Fruit fly (Drosophila melanogaster) whole organism, prepupa: Measurements from ENCODE around the gene Drs.

Experiments
- CG10631 ChIP-seq: fragments of 200-800 bp; sonication (Bioruptor generic); optimal IDR thresholded peaks from 2 replicates; lab custom pipeline; 2016; ENCODE audit warnings: missing biosample characterization, missing genetic modification characterization
- CG11762 ChIP-seq: fragments of 200-800 bp; sonication (Bioruptor generic); optimal IDR thresholded peaks from 3 replicates; lab custom pipeline; 2016; ENCODE audit warnings: missing biosample characterization, missing genetic modification characterization; ENCODE audit not compliant: insufficient read depth
- CG11902 ChIP-seq: fragments of 200-800 bp; sonication (Bioruptor generic); optimal IDR thresholded peaks from 3 replicates; lab custom pipeline; 2016; ENCODE audit warnings: missing biosample characterization, missing genetic modification characterization
- CG15336 ChIP-seq: fragments of 200-800 bp; sonication (Bioruptor generic); IDR thresholded peaks from 2 replicates; pipeline ENCODE4 v1.3.6; 2022; ENCODE audit warnings: missing biosample characterization, missing genetic modification characterization
- CG1621 ChIP-seq: fragments of 200-800 bp; sonication (Bioruptor generic); optimal IDR thresholded peaks from 3 replicates; lab custom pipeline; 2018; ENCODE audit warnings: missing biosample characterization, mild to moderate bottlenecking, missing genetic modification characterization
- CG16779 ChIP-seq: fragments of 200-800 bp; sonication (Bioruptor generic); optimal IDR thresholded peaks from 3 replicates; lab custom pipeline; 2017; ENCODE audit warnings: missing biosample characterization, mild to moderate bottlenecking, missing genetic modification characterization
- CG3032 ChIP-seq: fragments of 200-800 bp; optimal IDR thresholded peaks from 2 replicates; lab custom pipeline; 2019; ENCODE audit warnings: missing biosample characterization, mild to moderate bottlenecking, missing genetic modification characterization, moderate library complexity
- CG31627 ChIP-seq: fragments of 200-800 bp; sonication (Bioruptor generic); optimal IDR thresholded peaks from 3 replicates; lab custom pipeline; 2016; ENCODE audit warnings: missing biosample characterization, missing genetic modification characterization
- CG32006 ChIP-seq: fragments of 200-800 bp; sonication (Bioruptor generic); optimal IDR thresholded peaks from 3 replicates; lab custom pipeline; 2017; ENCODE audit warnings: missing biosample characterization, mild to moderate bottlenecking, missing genetic modification characterization
- CG34406 ChIP-seq: fragments of 200-800 bp; sonication (Bioruptor generic); optimal IDR thresholded peaks from 3 replicates; lab custom pipeline; 2016; ENCODE audit warnings: missing biosample characterization, missing genetic modification characterization
- CG3919 ChIP-seq: fragments of 200-800 bp; sonication (Bioruptor generic); optimal IDR thresholded peaks from 3 replicates; lab custom pipeline; 2016; ENCODE audit warnings: missing biosample characterization, missing genetic modification characterization
- CG4318 ChIP-seq: fragments of 200-800 bp; sonication (Bioruptor generic); optimal IDR thresholded peaks from 3 replicates; lab custom pipeline; 2017; ENCODE audit warnings: missing biosample characterization, mild to moderate bottlenecking, missing genetic modification characterization
- CG6163 ChIP-seq: fragments of 200-800 bp; sonication (Bioruptor generic); IDR thresholded peaks from 3 replicates; pipeline ENCODE4 v1.3.6; 2022; ENCODE audit warnings: missing biosample characterization, missing genetic modification characterization
- CG6792 ChIP-seq: fragments of 200-800 bp; sonication (Bioruptor generic); optimal IDR thresholded peaks from 3 replicates; lab custom pipeline; 2016; ENCODE audit warnings: missing biosample characterization, missing genetic modification characterization
- CG6808 ChIP-seq: fragments of 200-800 bp; sonication (Bioruptor generic); optimal IDR thresholded peaks from 3 replicates; lab custom pipeline; 2017; ENCODE audit warnings: missing biosample characterization, missing genetic modification characterization, mild to moderate bottlenecking, moderate library complexity, missing genetic modification reagents
- CG6854 ChIP-seq: fragments of 200-800 bp; sonication (Bioruptor generic); optimal IDR thresholded peaks from 2 replicates; lab custom pipeline; 2017; ENCODE audit warnings: missing biosample characterization, mild to moderate bottlenecking, missing genetic modification characterization
- CG7368 ChIP-seq: fragments of 200-800 bp; sonication (Bioruptor generic); optimal IDR thresholded peaks from 3 replicates; lab custom pipeline; 2016; ENCODE audit warnings: missing biosample characterization, missing genetic modification characterization
- CG8119 ChIP-seq: fragments of 200-800 bp; sonication (Bioruptor generic); IDR thresholded peaks from 3 replicates; pipeline ENCODE4 v1.3.6; 2022; ENCODE audit warnings: missing biosample characterization, missing genetic modification characterization
- CG8319 ChIP-seq: fragments of 200-800 bp; sonication (Bioruptor generic); optimal IDR thresholded peaks from 3 replicates; lab custom pipeline; 2016; ENCODE audit warnings: missing biosample characterization, missing genetic modification characterization
- CG8632 ChIP-seq: fragments of 200-800 bp; sonication (Bioruptor generic); optimal IDR thresholded peaks from 3 replicates; lab custom pipeline; 2016; ENCODE audit warnings: missing biosample characterization, missing genetic modification characterization
- CG9139 ChIP-seq: fragments of 200-800 bp; sonication (Bioruptor generic); optimal IDR thresholded peaks from 3 replicates; lab custom pipeline; 2017; ENCODE audit warnings: missing biosample characterization, mild to moderate bottlenecking, missing genetic modification characterization
- Eip75B ChIP-seq: fragments of 200-800 bp; sonication (Bioruptor generic); optimal IDR thresholded peaks from 3 replicates; lab custom pipeline; 2016; ENCODE audit warnings: missing biosample characterization, missing genetic modification characterization
- Eip78C ChIP-seq: fragments of 200-800 bp; sonication (Bioruptor generic); peaks from one replicate; lab custom pipeline; 2016; ENCODE audit warnings: missing biosample characterization, missing genetic modification characterization
- Eip93F ChIP-seq: fragments of 200-800 bp; sonication (Bioruptor generic); optimal IDR thresholded peaks from 2 replicates; lab custom pipeline; 2016; ENCODE audit warnings: missing biosample characterization, mild to moderate bottlenecking, missing genetic modification characterization
- Ets21C ChIP-seq: fragments of 200-800 bp; sonication (Bioruptor generic); optimal IDR thresholded peaks from 3 replicates; lab custom pipeline; 2016; ENCODE audit warnings: missing biosample characterization, missing genetic modification characterization
- Ets96B ChIP-seq: fragments of 200-800 bp; optimal IDR thresholded peaks from 2 replicates; lab custom pipeline; 2019; ENCODE audit warnings: missing biosample characterization, mild to moderate bottlenecking, missing genetic modification characterization, moderate library complexity
- Gug ChIP-seq: fragments of 200-800 bp; sonication (Bioruptor generic); IDR thresholded peaks from 2 replicates; pipeline ENCODE4 v1.3.6; 2022; ENCODE audit warnings: missing biosample characterization, missing genetic modification characterization
- Hr4 ChIP-seq: fragments of 200-800 bp; sonication (Bioruptor generic); optimal IDR thresholded peaks from 3 replicates; lab custom pipeline; 2016; ENCODE audit warnings: missing biosample characterization, missing genetic modification characterization
- Lpt ChIP-seq: fragments of 200-800 bp; sonication (Bioruptor generic); optimal IDR thresholded peaks from 3 replicates; lab custom pipeline; 2016; ENCODE audit warnings: missing biosample characterization, missing genetic modification characterization
- OdsH ChIP-seq: fragments of 200-800 bp; sonication (Bioruptor generic); optimal IDR thresholded peaks from 3 replicates; lab custom pipeline; 2016; ENCODE audit warnings: missing biosample characterization, missing genetic modification characterization
- Sox102F ChIP-seq: fragments of 200-800 bp; sonication (Bioruptor generic); optimal IDR thresholded peaks from 2 replicates; lab custom pipeline; 2016; ENCODE audit warnings: missing biosample characterization, mild to moderate bottlenecking, missing genetic modification characterization
- Sox14 ChIP-seq: fragments of 200-800 bp; sonication (Bioruptor generic); optimal IDR thresholded peaks from 3 replicates; lab custom pipeline; 2016; ENCODE audit warnings: missing biosample characterization, missing genetic modification characterization
- Sox15 ChIP-seq: fragments of 200-800 bp; sonication (Bioruptor generic); optimal IDR thresholded peaks from 3 replicates; lab custom pipeline; 2016; ENCODE audit warnings: missing biosample characterization, missing genetic modification characterization
- achi ChIP-seq: fragments of 200-800 bp; sonication (Bioruptor generic); optimal IDR thresholded peaks from 3 replicates; lab custom pipeline; 2016; ENCODE audit warnings: missing biosample characterization, missing genetic modification characterization
- acj6 ChIP-seq: fragments of 200-800 bp; sonication (Bioruptor generic); optimal IDR thresholded peaks from 3 replicates; lab custom pipeline; 2016; ENCODE audit warnings: missing biosample characterization, missing genetic modification characterization
- cyc ChIP-seq: fragments of 200-800 bp; sonication (Bioruptor generic); optimal IDR thresholded peaks from 3 replicates; lab custom pipeline; 2016; ENCODE audit warnings: missing biosample characterization, missing genetic modification characterization
- dac ChIP-seq: fragments of 200-800 bp; sonication (Bioruptor generic); optimal IDR thresholded peaks from 2 replicates; lab custom pipeline; 2017; ENCODE audit warnings: missing biosample characterization, mild to moderate bottlenecking, missing genetic modification characterization
- fd59A ChIP-seq: fragments of 200-800 bp; sonication (Bioruptor generic); optimal IDR thresholded peaks from 2 replicates; lab custom pipeline; 2017; ENCODE audit warnings: missing biosample characterization, mild to moderate bottlenecking, missing genetic modification characterization, missing genetic modification reagents
- fd85E ChIP-seq: fragments of 200-800 bp; sonication (Bioruptor generic); optimal IDR thresholded peaks from 3 replicates; lab custom pipeline; 2016; ENCODE audit warnings: missing biosample characterization, missing genetic modification characterization
- fkh ChIP-seq: fragments of 200-800 bp; sonication (Bioruptor generic); optimal IDR thresholded peaks from 3 replicates; lab custom pipeline; 2017; ENCODE audit warnings: missing biosample characterization, mild to moderate bottlenecking, missing genetic modification characterization, moderate library complexity
- lz ChIP-seq: fragments of 200-800 bp; sonication (Bioruptor generic); optimal IDR thresholded peaks from 3 replicates; lab custom pipeline; 2016; ENCODE audit warnings: missing biosample characterization, missing genetic modification characterization
- net ChIP-seq: fragments of 200-800 bp; sonication (Bioruptor generic); optimal IDR thresholded peaks from 3 replicates; lab custom pipeline; 2016; ENCODE audit warnings: missing biosample characterization, missing genetic modification characterization
- pdm3 ChIP-seq: fragments of 200-800 bp; sonication (Bioruptor generic); optimal IDR thresholded peaks from 3 replicates; lab custom pipeline; 2016; ENCODE audit warnings: missing biosample characterization, missing genetic modification characterization
- ss ChIP-seq, 2 experiments: fragments of 200-800 bp; sonication (Bioruptor generic); optimal IDR thresholded peaks; 2 replicates in 1 of 2; 3 replicates in 1 of 2; lab custom pipeline; 2017 to 2018; ENCODE audit warnings: mild to moderate bottlenecking in 2 of 2, missing biosample characterization in 2 of 2, missing genetic modification characterization in 2 of 2, moderate library complexity in 1 of 2
- svp ChIP-seq: fragments of 200-800 bp; sonication (Bioruptor generic); peaks from one replicate; lab custom pipeline; 2016; ENCODE audit warnings: missing biosample characterization, missing genetic modification characterization
- topi ChIP-seq: fragments of 200-800 bp; sonication (Bioruptor generic); optimal IDR thresholded peaks from 3 replicates; lab custom pipeline; 2016; ENCODE audit warnings: missing biosample characterization, missing genetic modification characterization

Drs gene

DNA sequence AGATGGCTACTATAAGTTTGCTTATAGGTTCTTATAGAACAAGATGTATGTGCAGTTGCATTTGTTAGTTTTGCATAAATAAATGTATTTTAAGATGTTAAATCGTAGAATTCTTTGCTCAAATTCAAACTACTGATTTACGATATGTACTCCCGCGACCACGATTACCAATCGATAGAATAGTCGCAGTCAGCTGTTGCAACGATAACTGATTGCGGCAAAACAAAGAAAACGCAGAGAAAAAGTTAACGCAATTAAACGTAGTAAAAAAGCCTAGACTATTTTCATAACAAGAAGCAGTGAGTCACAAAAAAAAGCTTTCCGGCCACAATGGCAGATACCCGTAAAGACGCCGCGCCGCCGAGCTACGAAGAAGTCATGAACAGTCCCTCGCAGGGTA lies 7.2 kb downstream of the Drs start, which contains the start of gene CG12012:
Gene CG12012, plus strand, starts transcription at position 207 of the 400 bp plus-strand sequence.
- TF ChIP-seq Sox14 (GFP tag; lab: Kevin White, UChicago) (peak; percentile 90), CG11762 (no peak), achi (no peak)

DNA sequence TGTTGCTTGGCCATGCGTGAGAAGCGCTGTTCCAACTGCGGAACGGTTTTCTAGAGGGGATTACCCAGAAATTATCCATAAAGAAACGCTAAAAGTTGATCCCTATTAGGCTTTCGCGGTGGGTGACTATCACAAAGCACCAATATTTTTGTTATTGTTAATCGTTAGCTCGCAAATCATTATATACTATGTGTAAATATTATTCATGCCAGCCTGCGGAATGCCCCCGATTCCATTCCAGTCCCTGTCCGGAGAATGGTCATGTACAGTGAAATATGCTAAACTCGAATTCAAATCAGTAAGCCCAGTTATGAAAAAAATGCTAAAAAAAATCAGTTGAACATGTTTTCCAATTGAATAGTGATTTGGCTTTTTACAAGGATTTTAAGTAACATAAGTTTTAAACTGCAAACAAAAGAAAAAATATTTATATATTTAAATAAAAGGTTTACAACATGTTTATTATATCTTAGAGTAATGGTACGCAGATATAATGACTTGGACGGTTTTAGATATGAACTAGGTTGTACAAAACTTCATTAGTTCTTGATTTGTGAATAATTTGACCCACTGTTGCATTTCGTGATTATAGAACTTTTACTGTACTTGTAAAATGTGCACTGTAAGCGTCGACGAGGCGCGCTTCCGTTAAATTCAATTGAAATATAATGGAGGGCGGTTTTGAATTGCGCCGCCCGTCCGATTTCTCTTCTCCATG lies 8.1 kb downstream of the Drs start:
- no peak for TF ChIP-seq CG6163 (GFP tag; lab: Robert Waterston, UW)
- TF ChIP-seq CG31627 (GFP tag; lab: Kevin White, UChicago): no peak
- TF ChIP-seq Ets21C (GFP tag; lab: Kevin White, UChicago): no peak
- no peak for TF ChIP-seq CG11902 (GFP tag; lab: Kevin White, UChicago)
- no peak for TF ChIP-seq dac (GFP tag; lab: Kevin White, UChicago)
- TF ChIP-seq CG6792 (GFP tag; lab: Kevin White, UChicago): no peak
- TF ChIP-seq CG15336 (GFP tag; lab: Robert Waterston, UW): no peak

DNA sequence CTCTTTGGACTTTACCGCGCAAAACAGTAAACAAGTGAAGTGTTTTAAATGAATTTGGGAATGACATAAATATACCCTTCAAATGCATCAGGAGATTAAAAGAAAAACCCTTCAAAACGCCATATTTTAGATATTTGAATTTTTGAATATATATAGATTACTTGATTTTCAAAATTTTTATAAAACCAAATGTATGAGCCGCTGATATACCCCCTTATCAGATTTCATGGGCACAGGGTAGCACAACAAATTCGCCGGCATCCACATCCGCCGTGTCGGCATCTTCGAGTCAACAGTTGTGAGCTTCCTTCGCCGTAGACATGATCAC lies 8.6 kb downstream of the Drs start, which contains the start of gene Ids:
Gene Ids, plus strand, starts transcription at position 304 of the 328 bp plus-strand sequence.
- TF ChIP-seq Lpt (peak; percentile 54), CG8632 (GFP tag; lab: Kevin White, UChicago) (peak; percentile 79), dac (GFP tag; lab: Kevin White, UChicago) (no peak), CG3919 (peak; percentile 68), CG15336 (GFP tag; lab: Robert Waterston, UW) (peak; percentile 85), CG32006 (GFP tag; lab: Kevin White, UChicago) (no peak), Eip78C (GFP tag; lab: Kevin White, UChicago) (peak; percentile 94), Eip75B (peak; percentile 65), topi (peak; percentile 86), acj6 (GFP tag; lab: Kevin White, UChicago) (peak; percentile 72), CG11762 (peak; percentile 51), CG6808 (GFP tag; lab: Kevin White, UChicago) (no peak), CG4318 (GFP tag; lab: Kevin White, UChicago) (no peak), Sox102F (GFP tag; lab: Kevin White, UChicago) (no peak), Sox14 (GFP tag; lab: Kevin White, UChicago) (peak; percentile 60), Eip93F (GFP tag; lab: Kevin White, UChicago) (peak; percentile 33), CG8319 (peak; percentile 67), Ets21C (GFP tag; lab: Kevin White, UChicago) (peak; percentile 43), pdm3 (GFP tag; lab: Kevin White, UChicago) (no peak), Ets96B (tag; lab: Kevin White, UChicago) (peak; percentile 68), CG1621 (tag; lab: Kevin White, UChicago) (peak; percentile 31), Hr4 (GFP tag; lab: Kevin White, UChicago) (no peak), fd59A (peak; percentile 30), CG6792 (GFP tag; lab: Kevin White, UChicago) (peak; percentile 80), fkh (GFP tag; lab: Kevin White, UChicago) (peak; percentile 8), CG6163 (GFP tag; lab: Robert Waterston, UW) (peak; percentile 83), net (GFP tag; lab: Kevin White, UChicago) (peak; percentile 73), svp (GFP tag; lab: Kevin White, UChicago) (peak; percentile 93), OdsH (no peak), CG3032 (peak; percentile 66), fd85E (GFP tag; lab: Kevin White, UChicago) (peak; percentile 3), CG31627 (GFP tag; lab: Kevin White, UChicago) (peak; percentile 80), Sox15 (peak; percentile 47), Gug (peak; percentile 53), lz (GFP tag; lab: Kevin White, UChicago) (peak; percentile 81), ss (GFP tag; optimal IDR thresholded peaks at IDR 0.05; lab: Kevin White, UChicago) (peak in 1 of 2 experiments; percentile 67), CG16779 (tag; lab: Kevin White, UChicago) (no peak), cyc (GFP tag; lab: Kevin White, UChicago) (peak; percentile 74), CG7368 (GFP tag; lab: Kevin White, UChicago) (peak; percentile 55), CG6854 (GFP tag; lab: Kevin White, UChicago) (peak; percentile 82), CG8119 (GFP tag; lab: Robert Waterston, UW) (peak; percentile 80), CG9139 (no peak), CG34406 (GFP tag; lab: Kevin White, UChicago) (peak; percentile 78), achi (peak; percentile 64), CG10631 (no peak)
